Worm (Caenorhabditis elegans) whole organism, mixed stage, embryonic: ENCODE data around the gene Y38H6C.25.
"Not testable (repeated sequence)": the region's sequence is repeated elsewhere in the genome, so short reads cannot be mapped to it uniquely, and the experiment has no call there.

Experiments
- bed-3 ChIP-seq: fragments of 200-800 bp; sonication (Bioruptor generic); optimal IDR thresholded peaks from 3 replicates; lab custom pipeline; 2018; ENCODE audit warnings: mild to moderate bottlenecking, missing genetic modification characterization, moderate library complexity, missing compliant biosample characterization
- ceh-39 ChIP-seq: fragments of 150-350 bp; optimal IDR thresholded peaks from 2 replicates; lab custom pipeline; 2014; ENCODE audit warnings: missing biosample characterization, missing genetic modification characterization
- ceh-43 ChIP-seq: fragments of 200-800 bp; sonication (Bioruptor generic); optimal IDR thresholded peaks from 2 replicates; lab custom pipeline; 2018; ENCODE audit warnings: mild to moderate bottlenecking, missing genetic modification characterization, moderate library complexity, missing compliant biosample characterization
- ceh-83 ChIP-seq: fragments of 200-800 bp; sonication (Bioruptor generic); optimal IDR thresholded peaks from 2 replicates; lab custom pipeline; 2018; ENCODE audit warnings: mild to moderate bottlenecking, missing genetic modification characterization, missing compliant biosample characterization
- ces-1 ChIP-seq: fragments of 150-350 bp; optimal IDR thresholded peaks from 2 replicates; lab custom pipeline; 2014; ENCODE audit warnings: missing biosample characterization, missing genetic modification reagents, missing genetic modification characterization
- elt-1 ChIP-seq: sonication (generic microtip); optimal IDR thresholded peaks from 2 replicates; lab custom pipeline; 2017; ENCODE audit warnings: missing genetic modification characterization, mild to moderate bottlenecking, missing compliant biosample characterization, antibody characterized with exemption, moderate library complexity, borderline replicate concordance; ENCODE audit not compliant: insufficient read depth
- flh-1 ChIP-seq: fragments of 200-800 bp; sonication (Bioruptor generic); optimal IDR thresholded peaks from 2 replicates; lab custom pipeline; 2018; ENCODE audit warnings: mild to moderate bottlenecking, missing genetic modification characterization, moderate library complexity, missing compliant biosample characterization
- ham-2 ChIP-seq: fragments of 200-800 bp; sonication (Bioruptor generic); optimal IDR thresholded peaks from 2 replicates; lab custom pipeline; 2018; ENCODE audit warnings: mild to moderate bottlenecking, missing genetic modification characterization, missing compliant biosample characterization
- hlh-1 ChIP-seq: fragments of 150-350 bp; optimal IDR thresholded peaks from 2 replicates; lab custom pipeline; 2014; ENCODE audit warnings: missing biosample characterization, missing genetic modification reagents, missing genetic modification characterization
- lin-13 ChIP-seq: fragments of 150-350 bp; optimal IDR thresholded peaks from 2 replicates; lab custom pipeline; 2014; ENCODE audit warnings: missing biosample characterization, missing genetic modification characterization
- lsy-2 ChIP-seq: fragments of 150-350 bp; optimal IDR thresholded peaks from 2 replicates; lab custom pipeline; 2014; ENCODE audit warnings: missing biosample characterization, missing genetic modification characterization
- mab-5 ChIP-seq: fragments of 150-350 bp; optimal IDR thresholded peaks from 2 replicates; lab custom pipeline; 2014; ENCODE audit warnings: missing biosample characterization, missing genetic modification characterization
- mls-2 ChIP-seq: sonication (generic microtip); optimal IDR thresholded peaks from 2 replicates; lab custom pipeline; 2016; ENCODE audit warnings: mild to moderate bottlenecking, missing genetic modification characterization, moderate library complexity, missing compliant biosample characterization
- nhr-28 ChIP-seq: fragments of 150-350 bp; optimal IDR thresholded peaks from 2 replicates; lab custom pipeline; 2014; ENCODE audit warnings: missing biosample characterization, missing genetic modification characterization
- pha-4 ChIP-seq: fragments of 150-350 bp; optimal IDR thresholded peaks from 2 replicates; lab custom pipeline; 2018; ENCODE audit warnings: missing biosample characterization, missing genetic modification reagents, missing genetic modification characterization
- sptf-1 ChIP-seq: sonication (generic microtip); optimal IDR thresholded peaks from 2 replicates; lab custom pipeline; 2017; ENCODE audit warnings: mild to moderate bottlenecking, missing genetic modification characterization, moderate library complexity, missing compliant biosample characterization
- tbx-8 ChIP-seq: fragments of 200-800 bp; sonication (Bioruptor generic); optimal IDR thresholded peaks from 2 replicates; lab custom pipeline; 2018; ENCODE audit warnings: mild to moderate bottlenecking, missing genetic modification characterization, moderate library complexity, missing compliant biosample characterization
- unc-120 ChIP-seq: sonication (generic microtip); optimal IDR thresholded peaks from 2 replicates; lab custom pipeline; 2017; ENCODE audit warnings: missing genetic modification characterization, missing compliant biosample characterization; ENCODE audit not compliant: poor library complexity, severe bottlenecking
- unc-39 ChIP-seq: fragments of 150-350 bp; optimal IDR thresholded peaks from 2 replicates; lab custom pipeline; 2014; ENCODE audit warnings: missing biosample characterization, missing genetic modification characterization
- unc-62 ChIP-seq: fragments of 150-350 bp; optimal IDR thresholded peaks from 2 replicates; lab custom pipeline; 2014; ENCODE audit warnings: missing biosample characterization, missing genetic modification reagents, missing genetic modification characterization
- zip-8 ChIP-seq: fragments of 150-350 bp; optimal IDR thresholded peaks from 2 replicates; lab custom pipeline; 2014; ENCODE audit warnings: missing biosample characterization, missing genetic modification characterization

The Y38H6C.25 gene

DNA sequence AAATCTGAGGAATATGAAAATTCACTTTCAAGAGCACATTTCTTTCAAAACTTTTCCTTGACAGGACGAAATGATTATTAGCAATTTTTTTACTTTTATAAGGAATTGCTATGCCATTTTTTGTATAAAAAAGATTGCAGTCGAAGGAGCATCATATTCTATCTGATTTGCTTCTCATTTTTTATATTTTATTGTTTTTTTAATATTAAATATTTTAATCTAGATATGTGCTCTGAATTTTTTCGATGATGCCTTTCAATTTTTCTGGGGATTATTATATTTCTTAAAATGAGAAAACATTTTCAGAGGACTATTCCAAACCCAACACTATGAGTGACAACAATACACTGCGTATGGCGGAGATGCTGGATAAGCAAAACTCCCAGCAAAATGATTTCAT lies 45.0 kb downstream of the Y38H6C.25 start, which contains the start of gene F26F2.13:
TSS of gene F26F2.13 (plus strand) at position 301 of the 400 bp plus-strand sequence.
- TF ChIP-seq unc-120; lin-13 (tag; lab: Kevin White, UChicago); ceh-43 (GFP tag; lab: Kevin White, UChicago): not testable (repeated sequence)
- TF ChIP-seq, all 35 proteins: peak for 0; not testable (repeated sequence) for 35

ce11 chrV:20566454-20566853 lies 47.4 kb downstream of the Y38H6C.25 start, which contains the start of gene F26F2.3:
F26F2.3 (minus strand) TSS chrV:20566554.
- TF ChIP-seq sptf-1 (tag; lab: Kevin White, UChicago) (no peak), ham-2 (no peak), tbx-8 (GFP tag; lab: Kevin White, UChicago) (no peak), lsy-2 (no peak), unc-62 (GFP tag; lab: Kevin White, UChicago) (no peak), bed-3 (GFP tag; lab: Kevin White, UChicago) (no peak), ceh-83 (no peak), pha-4 (no peak), flh-1 (GFP tag; lab: Kevin White, UChicago) (no peak), hlh-1 (tag; lab: Kevin White, UChicago) (no peak), elt-1 (tag; lab: Kevin White, UChicago) (no peak), nhr-28 (tag; lab: Kevin White, UChicago) (no peak), mab-5 (no peak), zip-8 (no peak), ceh-39 (no peak), ces-1 (no peak), ceh-43 (GFP tag; lab: Kevin White, UChicago) (no peak), mls-2 (tag; lab: Kevin White, UChicago) (no peak)
- TF ChIP-seq, all 35 proteins: peak for 0

- not testable (repeated sequence) for TF ChIP-seq hlh-1, unc-39, elt-1 (tag; lab: Kevin White, UChicago)
Observed at ce11 chrV:20568995-20569394, 50.0 kb downstream of the Y38H6C.25 start, which contains the start of gene F26F2.4. F26F2.4 (plus strand) TSS chrV:20569295.
